Fruit fly (Drosophila melanogaster) whole organism, embryonic: ENCODE data around the gene pyd.

Experiments used
- Asciz ChIP-seq: fragments of 200-800 bp; sonication (Bioruptor generic); optimal IDR thresholded peaks from 2 replicates; lab custom pipeline; 2017; ENCODE audit warnings: missing biosample characterization, mild to moderate bottlenecking, missing genetic modification characterization, missing genetic modification reagents
- B-H2 ChIP-seq: fragments of 200-800 bp; sonication (Bioruptor generic); optimal IDR thresholded peaks from 2 replicates; lab custom pipeline; 2018; ENCODE audit warnings: missing biosample characterization, mild to moderate bottlenecking, missing genetic modification characterization
- BtbVII ChIP-seq: fragments of 200-800 bp; sonication (Bioruptor generic); optimal IDR thresholded peaks from 3 replicates; lab custom pipeline; 2017; ENCODE audit warnings: missing biosample characterization, mild to moderate bottlenecking, missing genetic modification characterization
- CG10147 ChIP-seq: fragments of 200-800 bp; sonication (Bioruptor generic); optimal IDR thresholded peaks from 2 replicates; lab custom pipeline; 2019; ENCODE audit warnings: missing biosample characterization, mild to moderate bottlenecking, missing genetic modification characterization, moderate library complexity
- CG10209 ChIP-seq: fragments of 200-800 bp; sonication (Bioruptor generic); optimal IDR thresholded peaks from 3 replicates; lab custom pipeline; 2017; ENCODE audit warnings: missing biosample characterization, mild to moderate bottlenecking, missing genetic modification characterization, missing genetic modification reagents
- CG10431 ChIP-seq: fragments of 200-800 bp; sonication (Bioruptor generic); optimal IDR thresholded peaks from 3 replicates; lab custom pipeline; 2018; ENCODE audit warnings: missing biosample characterization, mild to moderate bottlenecking, missing genetic modification characterization
- CG10462 ChIP-seq: fragments of 200-800 bp; sonication (Bioruptor generic); optimal IDR thresholded peaks from 2 replicates; lab custom pipeline; 2016; ENCODE audit warnings: missing biosample characterization, missing genetic modification characterization
- CG11456 ChIP-seq: fragments of 200-800 bp; sonication (Bioruptor generic); IDR thresholded peaks from 3 replicates; pipeline ENCODE4 v1.3.6; 2022; ENCODE audit warnings: missing biosample characterization, missing genetic modification characterization
- CG13624 ChIP-seq: fragments of 200-800 bp; sonication (Bioruptor generic); optimal IDR thresholded peaks from 2 replicates; lab custom pipeline; 2016; ENCODE audit warnings: missing biosample characterization, missing genetic modification characterization
- CG13894 ChIP-seq: fragments of 200-800 bp; sonication (Bioruptor generic); optimal IDR thresholded peaks from 3 replicates; lab custom pipeline; 2018; ENCODE audit warnings: missing biosample characterization, mild to moderate bottlenecking, missing genetic modification characterization, moderate library complexity
- CG14710 ChIP-seq: fragments of 200-800 bp; sonication (Bioruptor generic); optimal IDR thresholded peaks from 3 replicates; lab custom pipeline; 2019; ENCODE audit warnings: missing biosample characterization, mild to moderate bottlenecking, missing genetic modification characterization, moderate library complexity
- CG15269 ChIP-seq: fragments of 200-800 bp; sonication (Bioruptor generic); optimal IDR thresholded peaks from 2 replicates; lab custom pipeline; 2018; ENCODE audit warnings: missing biosample characterization, mild to moderate bottlenecking, missing genetic modification characterization, moderate library complexity
- CG1529 ChIP-seq: fragments of 200-800 bp; sonication (Bioruptor generic); optimal IDR thresholded peaks from 3 replicates; lab custom pipeline; 2018; ENCODE audit warnings: missing biosample characterization, missing genetic modification characterization
- CG17186 ChIP-seq: fragments of 200-800 bp; sonication (Bioruptor generic); optimal IDR thresholded peaks from 3 replicates; lab custom pipeline; 2017; ENCODE audit warnings: missing biosample characterization, missing genetic modification reagents, missing genetic modification characterization
- CG1792 ChIP-seq: fragments of 200-800 bp; sonication (Bioruptor generic); optimal IDR thresholded peaks from 2 replicates; lab custom pipeline; 2016; ENCODE audit warnings: missing biosample characterization, missing genetic modification characterization
- CG18011 ChIP-seq: fragments of 200-800 bp; sonication (Bioruptor generic); optimal IDR thresholded peaks from 2 replicates; lab custom pipeline; 2017; ENCODE audit warnings: missing biosample characterization, missing genetic modification characterization, mild to moderate bottlenecking, moderate library complexity, missing genotype
- CG32767 ChIP-seq: fragments of 200-800 bp; sonication (Bioruptor generic); IDR thresholded peaks from 2 replicates; pipeline ENCODE4 v1.3.6; 2022; ENCODE audit warnings: missing biosample characterization, missing genetic modification characterization
- CG3281 ChIP-seq: fragments of 200-800 bp; sonication (Bioruptor generic); optimal IDR thresholded peaks from 3 replicates; lab custom pipeline; 2017; ENCODE audit warnings: missing biosample characterization, mild to moderate bottlenecking, missing genetic modification characterization
- CG3407 ChIP-seq: fragments of 200-800 bp; sonication (Bioruptor generic); optimal IDR thresholded peaks from 2 replicates; lab custom pipeline; 2018; ENCODE audit warnings: missing biosample characterization, mild to moderate bottlenecking, missing genetic modification characterization
- CG34224 ChIP-seq: fragments of 200-800 bp; sonication (Bioruptor generic); IDR thresholded peaks from 3 replicates; pipeline ENCODE4 v1.3.6; 2022; ENCODE audit warnings: missing biosample characterization, missing genetic modification characterization; ENCODE audit not compliant: partially characterized antibody
- CG3995 ChIP-seq: fragments of 200-800 bp; sonication (Bioruptor generic); optimal IDR thresholded peaks from 3 replicates; lab custom pipeline; 2016; ENCODE audit warnings: missing biosample characterization, missing genetic modification characterization
- CG43689 ChIP-seq: fragments of 200-800 bp; sonication (Bioruptor generic); IDR thresholded peaks from 2 replicates; pipeline ENCODE4 v1.3.6; 2022; ENCODE audit warnings: missing biosample characterization, missing genetic modification characterization
- CG6654 ChIP-seq: fragments of 200-800 bp; sonication (Bioruptor generic); optimal IDR thresholded peaks from 2 replicates; lab custom pipeline; 2017; ENCODE audit warnings: missing biosample characterization, mild to moderate bottlenecking, missing genetic modification characterization
- CkIIα-i1 ChIP-seq: fragments of 200-800 bp; sonication (Bioruptor generic); IDR thresholded peaks from 2 replicates; pipeline ENCODE4 v1.3.6; 2022; ENCODE audit warnings: missing biosample characterization, missing genetic modification characterization
- D ChIP-seq, 2 experiments: fragments of 200-800 bp in 1 of 2; fragments of >200 bp in 1 of 2; sonication (Bioruptor generic) in 1 of 2; optimal IDR thresholded peaks; 2 replicates in 1 of 2; 3 replicates in 1 of 2; lab custom pipeline; 2017; ENCODE audit warnings: mild to moderate bottlenecking in 1 of 2, missing biosample characterization in 1 of 2, missing genetic modification characterization in 1 of 2, missing genetic modification reagents in 1 of 2
- ERR ChIP-seq: fragments of 200-800 bp; sonication (Bioruptor generic); optimal IDR thresholded peaks from 2 replicates; lab custom pipeline; 2016; ENCODE audit warnings: missing biosample characterization, missing genetic modification characterization
- Gsc ChIP-seq: fragments of 200-800 bp; sonication (Bioruptor generic); IDR thresholded peaks from 2 replicates; pipeline ENCODE4 v1.3.6; 2022; ENCODE audit warnings: missing biosample characterization, missing genetic modification characterization
- Hr51 ChIP-seq, 2 experiments: fragments of 200-800 bp; sonication (Bioruptor generic); optimal IDR thresholded peaks; 2 replicates in 1 of 2; 3 replicates in 1 of 2; lab custom pipeline; 2016 to 2018; ENCODE audit warnings: missing biosample characterization in 2 of 2, missing genetic modification characterization in 2 of 2, mild to moderate bottlenecking in 1 of 2, moderate library complexity in 1 of 2
- Neu2 ChIP-seq: fragments of 200-800 bp; sonication (Bioruptor generic); optimal IDR thresholded peaks from 3 replicates; lab custom pipeline; 2016; ENCODE audit warnings: missing biosample characterization, missing genetic modification characterization, borderline replicate concordance
- Nf-YC ChIP-seq: fragments of 200-800 bp; optimal IDR thresholded peaks from 3 replicates; lab custom pipeline; 2019; ENCODE audit warnings: missing biosample characterization, mild to moderate bottlenecking, missing genetic modification characterization, moderate library complexity
- Side ChIP-seq: fragments of 200-800 bp; sonication (Bioruptor generic); optimal IDR thresholded peaks from 2 replicates; lab custom pipeline; 2016; ENCODE audit warnings: missing biosample characterization, missing genetic modification characterization
- Sry-β ChIP-seq: fragments of 200-800 bp; sonication (Bioruptor generic); optimal IDR thresholded peaks from 2 replicates; lab custom pipeline; 2018; ENCODE audit warnings: missing biosample characterization, mild to moderate bottlenecking, missing genetic modification characterization, moderate library complexity
- Taf1 ChIP-seq: fragments of 200-800 bp; sonication (Bioruptor generic); IDR thresholded peaks from 2 replicates; pipeline ENCODE4 v1.3.6; 2022; ENCODE audit warnings: missing biosample characterization, missing genetic modification characterization
- ap ChIP-seq: fragments of 200-800 bp; sonication (Bioruptor generic); IDR thresholded peaks from 2 replicates; pipeline ENCODE4 v1.3.6; 2022; ENCODE audit warnings: missing biosample characterization, missing genetic modification characterization
- bowl ChIP-seq: fragments of 200-800 bp; sonication (Bioruptor generic); IDR thresholded peaks from 2 replicates; pipeline ENCODE4 v1.3.6; 2022; ENCODE audit warnings: missing biosample characterization, missing genetic modification characterization
- chif ChIP-seq, 2 experiments: fragments of 200-800 bp; sonication (Bioruptor generic); optimal IDR thresholded peaks; 3 replicates each; lab custom pipeline; 2016; ENCODE audit warnings: missing biosample characterization in 2 of 2, missing genetic modification characterization in 2 of 2
- danr ChIP-seq: fragments of 200-800 bp; sonication (Bioruptor generic); IDR thresholded peaks from 2 replicates; pipeline ENCODE4 v1.3.6; 2022; ENCODE audit warnings: missing biosample characterization, missing genetic modification characterization
- ewg ChIP-seq: fragments of 200-800 bp; sonication (Bioruptor generic); optimal IDR thresholded peaks from 3 replicates; lab custom pipeline; 2017; ENCODE audit warnings: mild to moderate bottlenecking, missing biosample characterization, missing genetic modification reagents, missing genetic modification characterization
- exex ChIP-seq: fragments of 200-800 bp; sonication (Bioruptor generic); optimal IDR thresholded peaks from 4 replicates; lab custom pipeline; 2018; ENCODE audit warnings: missing biosample characterization, mild to moderate bottlenecking, missing genetic modification characterization, moderate library complexity
- fd96Cb ChIP-seq: fragments of 200-800 bp; sonication (Bioruptor generic); optimal IDR thresholded peaks from 2 replicates; lab custom pipeline; 2018; ENCODE audit warnings: missing biosample characterization, mild to moderate bottlenecking, missing genetic modification characterization, moderate library complexity
- gcm2 ChIP-seq: fragments of 200-800 bp; sonication (Bioruptor generic); optimal IDR thresholded peaks from 2 replicates; lab custom pipeline; 2016; ENCODE audit warnings: missing biosample characterization, missing genetic modification characterization
- gfzf ChIP-seq: fragments of 200-800 bp; sonication (Bioruptor generic); optimal IDR thresholded peaks from 2 replicates; lab custom pipeline; 2016; ENCODE audit warnings: missing biosample characterization, mild to moderate bottlenecking, missing genetic modification characterization, moderate library complexity
- kay ChIP-seq: fragments of 200-800 bp; sonication (Bioruptor generic); optimal IDR thresholded peaks from 2 replicates; lab custom pipeline; 2016; ENCODE audit warnings: missing biosample characterization, missing genetic modification characterization
- nmo ChIP-seq: fragments of 200-800 bp; sonication (Bioruptor generic); optimal IDR thresholded peaks from 2 replicates; lab custom pipeline; 2018; ENCODE audit warnings: missing biosample characterization, mild to moderate bottlenecking, missing genetic modification characterization, moderate library complexity
- ro ChIP-seq: fragments of 200-800 bp; sonication (Bioruptor generic); IDR thresholded peaks from 2 replicates; pipeline ENCODE4 v1.3.6; 2022; ENCODE audit warnings: missing biosample characterization, missing genetic modification characterization
- salm ChIP-seq: fragments of 200-800 bp; sonication (Bioruptor generic); optimal IDR thresholded peaks from 2 replicates; lab custom pipeline; 2018; ENCODE audit warnings: missing biosample characterization, mild to moderate bottlenecking, missing genetic modification characterization
- sens-2 ChIP-seq: fragments of 200-800 bp; sonication (Bioruptor generic); IDR thresholded peaks from 2 replicates; pipeline ENCODE4 v1.3.6; 2022; ENCODE audit warnings: missing biosample characterization, missing genetic modification characterization
- slbo ChIP-seq: fragments of 200-800 bp; sonication (Bioruptor generic); IDR thresholded peaks from 2 replicates; pipeline ENCODE4 v1.3.6; 2022; ENCODE audit warnings: missing biosample characterization, missing genetic modification characterization
- sr ChIP-seq: fragments of 200-800 bp; sonication (Bioruptor generic); IDR thresholded peaks from 3 replicates; pipeline ENCODE4 v1.3.6; 2022; ENCODE audit warnings: missing biosample characterization, missing genetic modification characterization
- zfh2 ChIP-seq: fragments of 200-800 bp; sonication (Bioruptor generic); optimal IDR thresholded peaks from 2 replicates; lab custom pipeline; 2016; ENCODE audit warnings: missing biosample characterization, missing genetic modification characterization

Gene pyd

DNA sequence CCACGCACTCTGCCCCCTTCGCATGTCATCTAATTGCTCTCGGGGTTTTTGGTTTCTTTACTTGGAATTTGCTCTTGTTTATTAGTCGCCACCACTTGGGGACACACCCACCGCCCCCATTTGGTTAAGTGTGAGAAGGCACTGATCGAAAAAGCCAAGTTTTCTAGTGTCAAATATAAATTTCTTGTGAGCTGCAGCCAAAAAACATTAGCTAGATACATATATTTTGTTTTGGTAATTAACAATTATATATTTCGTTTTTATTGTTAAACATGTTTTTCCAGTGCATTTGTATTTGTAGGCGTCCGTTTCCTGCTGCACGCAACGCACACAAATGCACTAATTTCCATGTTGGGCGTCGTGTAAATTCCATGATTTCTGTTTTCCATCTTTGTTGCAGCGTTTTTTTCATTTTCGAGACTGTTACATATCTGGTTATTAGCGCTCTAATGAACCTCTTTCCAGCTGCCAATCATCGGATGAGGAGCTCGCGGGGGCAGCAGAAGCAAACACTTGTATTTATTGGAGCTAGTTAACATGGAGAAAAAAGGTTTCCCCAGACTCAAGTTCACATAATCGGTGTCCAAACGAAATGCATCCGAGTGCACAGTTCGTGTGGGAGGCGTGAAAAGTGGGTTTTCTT lies 11.5 kb downstream of the pyd start (continued):
- TF ChIP-seq nmo (peak; percentile 65), CG17186 (GFP tag; lab: Kevin White, UChicago) (no peak), Sry-β (no peak), CG3995 (no peak), CG10147 (no peak), CG15269 (no peak), ap (GFP tag; lab: Robert Waterston, UW) (no peak), Hr51 (GFP tag; optimal IDR thresholded peaks at IDR 0.05; lab: Kevin White, UChicago) (no peak), exex (tag; lab: Kevin White, UChicago) (no peak), CG11456 (GFP tag; lab: Robert Waterston, UW) (no peak), fd96Cb (tag; lab: Kevin White, UChicago) (peak; percentile 4), sr (GFP tag; lab: Robert Waterston, UW) (peak; percentile 34; the same call in 1 of the 3 replicates), kay (GFP tag; lab: Kevin White, UChicago) (no peak), CG34224 (GFP tag; lab: Robert Waterston, UW) (no peak), Neu2 (GFP tag; lab: Kevin White, UChicago) (no peak), ro (GFP tag; lab: Robert Waterston, UW) (no peak), BtbVII (GFP tag; lab: Kevin White, UChicago) (no peak), slbo (GFP tag; lab: Robert Waterston, UW) (no peak), sens-2 (GFP tag; lab: Robert Waterston, UW) (no peak), CG43689 (GFP tag; lab: Robert Waterston, UW) (no peak), ewg (GFP tag; lab: Kevin White, UChicago) (no peak), salm (tag; lab: Kevin White, UChicago) (no peak), D (optimal IDR thresholded peaks at IDR 0.05; lab: Kevin White, UChicago) (no peak), D (GFP tag; optimal IDR thresholded peaks at IDR 0.05; lab: Kevin White, UChicago) (peak; percentile 53), CG10209 (GFP tag; lab: Kevin White, UChicago) (no peak), gcm2 (GFP tag; lab: Kevin White, UChicago) (no peak), B-H2 (GFP tag; lab: Kevin White, UChicago) (no peak), danr (GFP tag; lab: Robert Waterston, UW) (no peak), bowl (GFP tag; lab: Robert Waterston, UW) (no peak), CG10462 (GFP tag; lab: Kevin White, UChicago) (no peak), ERR (GFP tag; lab: Kevin White, UChicago) (no peak), CG32767 (GFP tag; lab: Robert Waterston, UW) (no peak), CG10431 (GFP tag; lab: Kevin White, UChicago) (no peak), CkIIα-i1 (GFP tag; lab: Robert Waterston, UW) (no peak), CG13624 (GFP tag; lab: Kevin White, UChicago) (no peak), CG3281 (no peak), chif (GFP tag; optimal IDR thresholded peaks at IDR 0.05; lab: Kevin White, UChicago) (peak in 1 of 2 experiments; percentile 24), Asciz (GFP tag; lab: Kevin White, UChicago) (peak; percentile 35), Gsc (GFP tag; lab: Robert Waterston, UW) (no peak), CG1792 (GFP tag; lab: Kevin White, UChicago) (no peak), gfzf (GFP tag; lab: Kevin White, UChicago) (no peak), zfh2 (no peak), CG14710 (peak; percentile 19), CG1529 (no peak), CG13894 (tag; lab: Kevin White, UChicago) (no peak), CG3407 (GFP tag; lab: Kevin White, UChicago) (no peak), CG6654 (GFP tag; lab: Kevin White, UChicago) (no peak), Taf1 (no peak), Side (GFP tag; lab: Kevin White, UChicago) (peak; percentile 7), Nf-YC (tag; lab: Kevin White, UChicago) (no peak), CG18011 (GFP tag; lab: Kevin White, UChicago) (no peak)
